Worm (Caenorhabditis elegans): ENCODE results near the gene lin-33.

The lin-33 gene

ce11 chrIV:5967035-5967499 lies 36.6 kb downstream of the lin-33 start (continued):
- peak; percentile 68; the same call in 1 of the 2 replicates for TF ChIP-seq lin-29 (GFP tag; IDR thresholded peaks at IDR 0.05)
- TF ChIP-seq T26A8.4 (GFP tag; IDR thresholded peaks at IDR 0.05): peak; percentile 84
- TF ChIP-seq daf-19 (GFP tag; conservative IDR thresholded peaks at IDR 0.05): peak; percentile 82
- no peak; the same call in 1 of the 2 replicates for TF ChIP-seq ctbp-1 (GFP tag; IDR thresholded peaks at IDR 0.05)
- TF ChIP-seq hlh-11 (tag; optimal IDR thresholded peaks at IDR 0.05): peak; percentile 89
- no peak for TF ChIP-seq ceh-82 (tag; optimal IDR thresholded peaks at IDR 0.05)
- TF ChIP-seq lin-38 (GFP tag; IDR thresholded peaks at IDR 0.05): peak; percentile 78
- TF ChIP-seq unc-130 (GFP tag; optimal IDR thresholded peaks at IDR 0.05): peak; percentile 60
- TF ChIP-seq mdt-29 (GFP tag; IDR thresholded peaks at IDR 0.05): peak; percentile 88
- peak; percentile 77 for TF ChIP-seq lin-13 (GFP tag; optimal IDR thresholded peaks at IDR 0.05)
- peak; percentile 90 for TF ChIP-seq mep-1 (tag; optimal IDR thresholded peaks at IDR 0.05)
- peak; percentile 97 for TF ChIP-seq lim-7 (GFP tag; IDR thresholded peaks at IDR 0.05)
- TF ChIP-seq daf-12 (tag; optimal IDR thresholded peaks at IDR 0.05): no peak
- peak; percentile 47 for TF ChIP-seq F10B5.3 (tag; optimal IDR thresholded peaks at IDR 0.05)
- TF ChIP-seq dmd-8 (GFP tag; IDR thresholded peaks at IDR 0.05): peak; percentile 91
- TF ChIP-seq ZK546.5 (tag; optimal IDR thresholded peaks at IDR 0.05): no peak
- TF ChIP-seq F49E8.2 (tag; optimal IDR thresholded peaks at IDR 0.05; ENCODE audit: borderline replicate concordance): peak; percentile 80
- TF ChIP-seq lin-1 (GFP tag; IDR thresholded peaks at IDR 0.05): peak; percentile 90
- TF ChIP-seq ceh-28 (tag; optimal IDR thresholded peaks at IDR 0.05): no peak
- TF ChIP-seq daf-16 (GFP tag; optimal IDR thresholded peaks at IDR 0.05): peak; percentile 60 to 95
- TF ChIP-seq daf-16 (tag; optimal IDR thresholded peaks at IDR 0.05): peak; percentile 96
- TF ChIP-seq madf-5 (GFP tag; IDR thresholded peaks at IDR 0.05): peak; percentile 66 to 73; a peak in 1 of 4 replicates
- peak; percentile 88 for TF ChIP-seq ztf-7 (tag; optimal IDR thresholded peaks at IDR 0.05)
- peak; percentile 90 for TF ChIP-seq mxl-3 (GFP tag; optimal IDR thresholded peaks at IDR 0.05)

ce11 chrIV:5970526-5970925 lies 40.1 kb downstream of the lin-33 start:
- peak in 1 of 2 experiments; percentile 62 for TF ChIP-seq unc-62 (GFP tag; optimal IDR thresholded peaks at IDR 0.05 in 1 of 2)
- TF ChIP-seq unc-62 (tag; optimal IDR thresholded peaks at IDR 0.05): no peak
- TF ChIP-seq Y5F2A.4 (GFP tag; optimal IDR thresholded peaks at IDR 0.05): no peak

ce11 chrIV:5973947-5974495 lies 43.6 kb downstream of the lin-33 start:
- TF ChIP-seq dmd-6 (GFP tag; IDR thresholded peaks at IDR 0.05) (peak; percentile 6; the same call in 1 of the 2 replicates), ces-1 (GFP tag; optimal IDR thresholded peaks at IDR 0.05) (no peak), hlh-11 (tag; optimal IDR thresholded peaks at IDR 0.05) (peak; percentile 34), fkh-10 (GFP tag; optimal IDR thresholded peaks at IDR 0.05) (peak; percentile 82), mxl-3 (GFP tag; optimal IDR thresholded peaks at IDR 0.05) (peak; percentile 16), aly-2 (tag; optimal IDR thresholded peaks at IDR 0.05) (no peak), lin-38 (GFP tag; IDR thresholded peaks at IDR 0.05) (no peak), ztf-7 (tag; optimal IDR thresholded peaks at IDR 0.05) (no peak), ama-1 (optimal IDR thresholded peaks at IDR 0.05) (no peak), pha-4 (GFP tag; IDR thresholded peaks at IDR 0.05) (no peak), pha-4 (tag; optimal IDR thresholded peaks at IDR 0.05) (no peak), skn-1 (tag; optimal IDR thresholded peaks at IDR 0.05) (no peak), zip-2 (tag; optimal IDR thresholded peaks at IDR 0.05) (no peak), mes-2 (tag; optimal IDR thresholded peaks at IDR 0.05; ENCODE audit: poor library complexity, severe bottlenecking) (peak; percentile 57), rbr-2 (tag; optimal IDR thresholded peaks at IDR 0.05) (peak; percentile 63), unc-62 (GFP tag; optimal IDR thresholded peaks at IDR 0.05 in 1 of 2) (peak in 1 of 2 experiments; percentile 94), unc-62 (tag; optimal IDR thresholded peaks at IDR 0.05) (no peak), jun-1 (tag; optimal IDR thresholded peaks at IDR 0.05) (no peak), ceh-20 (GFP tag; IDR thresholded peaks at IDR 0.05) (no peak), egl-43 (GFP tag; IDR thresholded peaks at IDR 0.05) (no peak), nhr-10 (tag; optimal IDR thresholded peaks at IDR 0.05) (no peak), nhr-48 (tag; optimal IDR thresholded peaks at IDR 0.05) (peak; percentile 18), snpc-1.2 (GFP tag; IDR thresholded peaks at IDR 0.05) (peak; percentile 18; the same call in 1 of the 2 replicates), aha-1 (tag) (peak; percentile 85), nhr-237 (tag; optimal IDR thresholded peaks at IDR 0.05) (no peak), daf-19 (GFP tag; conservative IDR thresholded peaks at IDR 0.05) (no peak), nhr-111 (GFP tag; optimal IDR thresholded peaks at IDR 0.05) (no peak), daf-16 (GFP tag; optimal IDR thresholded peaks at IDR 0.05) (peak in 1 of 2 experiments; percentile 50), daf-16 (tag; optimal IDR thresholded peaks at IDR 0.05) (no peak), dpl-1 (GFP tag; optimal IDR thresholded peaks at IDR 0.05) (no peak)
